Worm (Caenorhabditis elegans) whole organism, L4 larva: ENCODE measurements around the gene gst-27.

Experiments used
- T20F7.1 ChIP-seq: fragments of 200-800 bp; sonication (Bioruptor generic); optimal IDR thresholded peaks from 2 replicates; lab custom pipeline; 2018; ENCODE audit warnings: mild to moderate bottlenecking, missing genetic modification characterization, missing compliant biosample characterization
- aha-1 ChIP-seq: fragments of 150-350 bp; peaks from one replicate; lab custom pipeline; 2014; ENCODE audit warnings: missing biosample characterization, missing genetic modification characterization
- ceh-32 ChIP-seq: sonication (generic microtip); optimal IDR thresholded peaks from 2 replicates; lab custom pipeline; 2016; ENCODE audit warnings: mild to moderate bottlenecking, missing genetic modification characterization, missing compliant biosample characterization; ENCODE audit not compliant: poor library complexity
- daf-16 ChIP-seq, 3 experiments: sonication (generic microtip); optimal IDR thresholded peaks; 2 replicates each; lab custom pipeline; 2016 to 2017; ENCODE audit warnings: missing genetic modification characterization in 3 of 3, missing genetic modification reagents in 3 of 3, mild to moderate bottlenecking in 2 of 3, missing compliant biosample characterization in 2 of 3, missing biosample characterization in 1 of 3, moderate library complexity in 1 of 3
- dmd-6 ChIP-seq: fragments of 200-800 bp; sonication (Bioruptor generic); IDR thresholded peaks from 2 replicates; pipeline ENCODE4 v1.3.6; 2022; ENCODE audit warnings: missing genetic modification reagents, missing genetic modification characterization, missing compliant biosample characterization
- duxl-1 ChIP-seq: sonication (generic microtip); optimal IDR thresholded peaks from 2 replicates; lab custom pipeline; 2016; ENCODE audit warnings: mild to moderate bottlenecking, missing genetic modification characterization, moderate library complexity, missing compliant biosample characterization; ENCODE audit not compliant: poor library complexity
- dve-1 ChIP-seq: sonication (generic microtip); optimal IDR thresholded peaks from 2 replicates; lab custom pipeline; 2017; ENCODE audit warnings: antibody characterized with exemption, mild to moderate bottlenecking, missing genetic modification characterization, missing compliant biosample characterization; ENCODE audit not compliant: insufficient read depth
- fkh-10 ChIP-seq: fragments of 150-350 bp; optimal IDR thresholded peaks from 2 replicates; lab custom pipeline; 2014; ENCODE audit warnings: missing biosample characterization, missing genetic modification reagents, missing genetic modification characterization
- fos-1 ChIP-seq: fragments of 150-350 bp; optimal IDR thresholded peaks from 2 replicates; lab custom pipeline; 2014; ENCODE audit warnings: missing biosample characterization, missing genetic modification characterization
- hlh-11 ChIP-seq: fragments of 200-800 bp; sonication (Bioruptor generic); optimal IDR thresholded peaks from 2 replicates; lab custom pipeline; 2018; ENCODE audit warnings: mild to moderate bottlenecking, missing genetic modification characterization, missing compliant biosample characterization
- hlh-30 ChIP-seq: sonication (generic microtip); optimal IDR thresholded peaks from 2 replicates; lab custom pipeline; 2017; ENCODE audit warnings: antibody characterized with exemption, mild to moderate bottlenecking, missing genetic modification characterization, missing compliant biosample characterization; ENCODE audit not compliant: insufficient read depth
- hmg-1.1 ChIP-seq: fragments of 200-800 bp; sonication (Bioruptor generic); IDR thresholded peaks from 2 replicates; pipeline ENCODE4 v1.3.6; 2022; ENCODE audit warnings: missing genetic modification reagents, missing genetic modification characterization, missing compliant biosample characterization
- jun-1 ChIP-seq: fragments of 150-350 bp; optimal IDR thresholded peaks from 2 replicates; lab custom pipeline; 2014; ENCODE audit warnings: missing biosample characterization, missing genetic modification reagents, missing genetic modification characterization
- lin-13 ChIP-seq: fragments of 150-350 bp; optimal IDR thresholded peaks from 2 replicates; lab custom pipeline; 2014; ENCODE audit warnings: missing biosample characterization, missing genetic modification reagents, missing genetic modification characterization
- lin-39 ChIP-seq: fragments of 150-350 bp; optimal IDR thresholded peaks from 2 replicates; lab custom pipeline; 2014; ENCODE audit warnings: missing biosample characterization, missing genetic modification reagents, missing genetic modification characterization
- lsy-2 ChIP-seq, 2 experiments: fragments of 150-350 bp in 1 of 2; sonication (generic microtip) in 1 of 2; optimal IDR thresholded peaks; 2 replicates each; lab custom pipeline; 2014 to 2017; ENCODE audit warnings: missing biosample characterization in 2 of 2, missing genetic modification characterization in 2 of 2
- madf-5 ChIP-seq, 2 experiments: fragments of 200-800 bp; sonication (Bioruptor generic); IDR thresholded peaks; 2 replicates each; pipeline ENCODE4 v1.3.6; 2022; ENCODE audit warnings: missing compliant biosample characterization in 2 of 2, missing genetic modification characterization in 2 of 2
- mdl-1 ChIP-seq, 2 experiments: fragments of 150-350 bp in 1 of 2; sonication (generic microtip) in 1 of 2; optimal IDR thresholded peaks; 2 replicates each; lab custom pipeline; 2014 to 2017; ENCODE audit warnings: missing biosample characterization in 2 of 2, missing genetic modification characterization in 2 of 2
- mdt-29 ChIP-seq: fragments of 200-800 bp; sonication (Bioruptor generic); IDR thresholded peaks from 2 replicates; pipeline ENCODE4 v1.3.6; 2022; ENCODE audit warnings: missing genetic modification reagents, missing genetic modification characterization, missing compliant biosample characterization
- mep-1 ChIP-seq: fragments of 150-350 bp; sonication (generic microtip); optimal IDR thresholded peaks from 3 replicates; lab custom pipeline; 2014; ENCODE audit warnings: missing biosample characterization, missing genetic modification characterization
- mes-2 ChIP-seq: sonication (generic microtip); optimal IDR thresholded peaks from 2 replicates; lab custom pipeline; 2016; ENCODE audit warnings: missing genotype, mild to moderate bottlenecking, missing genetic modification characterization, missing compliant biosample characterization; ENCODE audit not compliant: poor library complexity, severe bottlenecking
- nhr-10 ChIP-seq: fragments of 150-350 bp; optimal IDR thresholded peaks from 2 replicates; lab custom pipeline; 2014; ENCODE audit warnings: missing biosample characterization, missing genetic modification characterization
- nhr-42 ChIP-seq: fragments of 200-800 bp; sonication (Bioruptor generic); IDR thresholded peaks from 2 replicates; pipeline ENCODE4 v1.3.6; 2022; ENCODE audit warnings: missing genetic modification characterization, missing compliant biosample characterization
- nhr-48 ChIP-seq: sonication (generic microtip); optimal IDR thresholded peaks from 2 replicates; lab custom pipeline; 2016; ENCODE audit warnings: mild to moderate bottlenecking, missing genetic modification characterization, missing compliant biosample characterization
- nhr-6 ChIP-seq: fragments of 150-350 bp; optimal IDR thresholded peaks from 2 replicates; lab custom pipeline; 2014; ENCODE audit warnings: missing biosample characterization, missing genetic modification characterization
- pqm-1 ChIP-seq: sonication (generic microtip); optimal IDR thresholded peaks from 2 replicates; lab custom pipeline; 2017; ENCODE audit warnings: missing biosample characterization, missing genetic modification characterization
- rbr-2 ChIP-seq: sonication (generic microtip); optimal IDR thresholded peaks from 2 replicates; lab custom pipeline; 2016; ENCODE audit warnings: missing genotype, missing genetic modification characterization, missing compliant biosample characterization
- sdz-12 ChIP-seq: fragments of 200-800 bp; sonication (Bioruptor generic); optimal IDR thresholded peaks from 2 replicates; lab custom pipeline; 2018; ENCODE audit warnings: mild to moderate bottlenecking, missing genetic modification characterization, missing compliant biosample characterization
- snpc-1.2 ChIP-seq: fragments of 200-800 bp; sonication (Bioruptor generic); IDR thresholded peaks from 2 replicates; pipeline ENCODE4 v1.3.6; 2022; ENCODE audit warnings: missing genetic modification reagents, missing genetic modification characterization, missing compliant biosample characterization
- snpc-4 ChIP-seq: fragments of 150-350 bp; optimal IDR thresholded peaks from 2 replicates; lab custom pipeline; 2014; ENCODE audit warnings: missing biosample characterization, missing genetic modification characterization
- tra-1 ChIP-seq: fragments of 200-800 bp; sonication (Bioruptor generic); IDR thresholded peaks from 2 replicates; pipeline ENCODE4 v1.3.6; 2022; ENCODE audit warnings: missing genetic modification reagents, missing genetic modification characterization, missing compliant biosample characterization
- unc-130 ChIP-seq: sonication (generic microtip); optimal IDR thresholded peaks from 2 replicates; lab custom pipeline; 2016; ENCODE audit warnings: missing genetic modification reagents, missing genetic modification characterization, missing compliant biosample characterization
- unc-62 ChIP-seq, 3 experiments: fragments of 150-350 bp in 1 of 3; sonication (generic microtip); optimal IDR thresholded peaks in 2 of 3; peaks in 1 of 3; 1 replicate in 1 of 3; 2 replicates in 2 of 3; lab custom pipeline; 2014 to 2017; ENCODE audit warnings: missing biosample characterization in 3 of 3, missing genetic modification characterization in 3 of 3, missing genetic modification reagents in 3 of 3, missing genotype in 1 of 3
- vab-7 ChIP-seq: fragments of 200-800 bp; sonication (Bioruptor generic); IDR thresholded peaks from 2 replicates; pipeline ENCODE4 v1.3.6; 2022; ENCODE audit warnings: missing genetic modification reagents, missing genetic modification characterization, missing compliant biosample characterization
- zip-2 ChIP-seq: fragments of 150-350 bp; optimal IDR thresholded peaks from 2 replicates; lab custom pipeline; 2014; ENCODE audit warnings: missing biosample characterization, missing genetic modification characterization
- ztf-11 ChIP-seq: fragments of 150-350 bp; optimal IDR thresholded peaks from 2 replicates; lab custom pipeline; 2014; ENCODE audit warnings: missing biosample characterization, missing genetic modification characterization
- ztf-7 ChIP-seq: fragments of 150-350 bp; optimal IDR thresholded peaks from 2 replicates; lab custom pipeline; 2014; ENCODE audit warnings: missing biosample characterization, missing genetic modification characterization

Gene gst-27

DNA sequence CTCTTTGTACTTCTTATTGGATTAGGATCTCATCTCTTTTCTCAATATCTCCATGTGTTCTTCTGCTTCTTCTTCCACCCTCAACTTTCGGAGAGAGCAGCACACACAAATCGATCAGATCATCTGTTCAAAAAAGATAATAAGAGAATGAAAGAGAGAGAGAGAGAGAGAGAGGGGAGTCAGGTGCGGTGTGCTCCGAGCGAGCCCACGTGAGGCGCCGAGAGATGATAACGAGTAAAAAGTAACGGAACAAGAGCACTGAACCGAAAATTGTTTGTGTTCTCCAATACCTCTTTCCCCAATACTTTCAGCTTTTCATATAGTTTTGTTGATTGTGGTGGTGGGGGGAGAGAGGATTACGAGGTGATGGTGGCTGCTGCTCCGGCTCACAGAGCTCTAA is 28.4 kb upstream of the gst-27 start (continued):
- no peak for TF ChIP-seq nhr-6 (tag; lab: Kevin White, UChicago)

- no peak for TF ChIP-seq T20F7.1 (GFP tag; lab: Kevin White, UChicago)
- TF ChIP-seq vab-7: no peak
- no peak for TF ChIP-seq daf-16 (GFP tag; optimal IDR thresholded peaks at IDR 0.05; lab: Kevin White, UChicago)
- TF ChIP-seq daf-16 (tag; optimal IDR thresholded peaks at IDR 0.05; lab: Kevin White, UChicago): peak; percentile 80
- no peak for TF ChIP-seq ztf-7 (tag; lab: Kevin White, UChicago)
- TF ChIP-seq nhr-48: no peak
- no peak for TF ChIP-seq madf-5 (GFP tag; IDR thresholded peaks at IDR 0.05; lab: Robert Waterston, UW)
- peak; percentile 25 for TF ChIP-seq pqm-1 (tag; lab: Kevin White, UChicago)
- no peak for TF ChIP-seq nhr-10 (tag; lab: Kevin White, UChicago)
- TF ChIP-seq ceh-32 (tag; lab: Kevin White, UChicago): no peak
- TF ChIP-seq snpc-1.2: no peak
- TF ChIP-seq zip-2: no peak
- no peak for TF ChIP-seq lin-13 (GFP tag; lab: Kevin White, UChicago)
- TF ChIP-seq hlh-11 (tag; lab: Kevin White, UChicago): peak; percentile 38
- TF ChIP-seq dmd-6 (GFP tag; lab: Robert Waterston, UW): peak; percentile 59
- peak; percentile 46 for TF ChIP-seq dve-1
Observed at ce11 chrII:15190971-15191370, 25.4 kb upstream of the gst-27 start.

DNA sequence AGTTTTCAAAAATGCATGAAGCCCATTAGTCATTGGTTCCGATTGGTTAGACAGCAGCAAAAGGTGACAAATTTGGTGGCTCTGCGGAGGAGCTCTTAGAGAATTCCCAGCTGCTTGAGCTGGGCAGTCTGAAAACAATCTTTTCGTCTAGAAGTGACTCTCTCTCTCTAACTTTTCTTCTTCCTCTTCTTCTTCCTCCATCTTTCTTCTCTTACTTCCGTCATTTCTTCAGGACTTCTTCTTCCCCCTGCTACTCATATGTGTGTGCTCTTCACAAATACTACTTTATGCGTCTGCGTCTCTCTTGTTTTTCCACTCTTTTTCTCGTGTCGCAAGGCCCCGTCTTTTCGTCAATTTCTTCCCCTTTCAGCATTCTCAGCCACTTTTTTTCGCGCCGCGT is 24.4 kb upstream of the gst-27 start:
- TF ChIP-seq nhr-42 (GFP tag; lab: Robert Waterston, UW) (0 out of 2 replicates have a peak, but pooled peaks have one; percentile 22), mep-1 (peak; percentile 27), tra-1 (no peak), mes-2 (tag; lab: Kevin White, UChicago) (peak; percentile 33), hmg-1.1 (peak; percentile 54), T20F7.1 (GFP tag; lab: Kevin White, UChicago) (no peak), unc-130 (GFP tag; lab: Kevin White, UChicago) (no peak), snpc-1.2 (no peak), lsy-2 (tag; optimal IDR thresholded peaks at IDR 0.05; lab: Kevin White, UChicago) (peak in 1 of 2 experiments; percentile 5), rbr-2 (tag; lab: Kevin White, UChicago) (peak; percentile 51), dve-1 (peak; percentile 36), unc-62 (GFP tag; optimal IDR thresholded peaks at IDR 0.05 in 1 of 2; lab: Kevin White, UChicago) (peak in 1 of 2 experiments; percentile 8), unc-62 (tag; optimal IDR thresholded peaks at IDR 0.05; lab: Kevin White, UChicago) (no peak), hlh-30 (tag; lab: Kevin White, UChicago) (peak; percentile 46), fkh-10 (peak; percentile 36), aha-1 (tag; lab: Kevin White, UChicago) (peak; percentile 35)

ce11 chrII:15185289-15185688 is 19.8 kb upstream of the gst-27 start, which contains the start of gene gst-35:
gst-35 (minus strand) TSS chrII:15185389.
- TF ChIP-seq ztf-11 (tag; lab: Kevin White, UChicago): no peak

DNA sequence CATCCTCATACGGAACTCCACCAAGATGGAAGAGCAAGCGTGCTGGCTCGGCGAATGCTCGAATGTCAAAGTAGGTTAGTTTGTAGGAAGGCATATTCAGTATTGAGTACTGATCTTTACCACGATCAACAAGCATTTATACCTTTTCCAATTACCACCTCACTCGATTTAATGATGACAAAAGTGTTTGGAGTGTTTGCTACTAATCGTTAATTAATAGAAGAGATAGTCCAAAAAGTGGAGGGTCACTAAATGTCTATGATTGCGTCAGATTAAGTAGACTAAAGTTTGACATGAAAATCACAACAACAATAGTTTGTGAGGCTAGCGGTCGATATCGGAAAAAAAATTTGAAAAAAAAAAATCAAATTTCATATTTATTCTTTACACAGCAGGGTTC is 17.6 kb upstream of the gst-27 start, which contains the start of gene gst-34:
Gene gst-34 (minus strand): TSS at position 101 of the 400 bp plus-strand sequence.
- TF ChIP-seq aha-1 (tag; lab: Kevin White, UChicago): no peak
- TF ChIP-seq snpc-4 (tag; lab: Kevin White, UChicago): no peak
- TF ChIP-seq sdz-12: no peak
- TF ChIP-seq dmd-6 (GFP tag; lab: Robert Waterston, UW): no peak
- TF ChIP-seq, all 104 proteins: peak for 0

DNA sequence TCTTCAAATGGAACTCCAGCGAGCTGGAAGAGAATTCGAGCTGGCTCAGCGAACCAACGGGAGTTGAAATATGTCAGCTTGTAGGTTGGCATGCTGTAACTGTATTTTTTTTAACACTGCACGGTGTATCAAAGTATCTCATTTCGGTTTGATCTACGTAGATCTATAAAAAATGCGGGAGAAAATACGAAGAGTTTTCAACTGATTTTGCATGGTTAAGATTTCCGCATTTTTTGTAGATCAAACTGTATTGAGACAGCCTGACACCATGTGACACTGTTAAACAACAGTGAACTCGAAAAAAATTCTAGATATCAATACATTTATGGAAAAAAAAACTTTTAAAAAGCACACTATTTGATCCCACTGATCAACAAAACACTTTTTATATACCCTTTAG is 13.0 kb upstream of the gst-27 start, which contains the start of gene gst-32:
Gene gst-32 (minus strand): TSS at position 101 of the 400 bp plus-strand sequence.
- TF ChIP-seq hlh-11 (tag; lab: Kevin White, UChicago): no peak
- no peak for TF ChIP-seq pqm-1 (tag; lab: Kevin White, UChicago)
- TF ChIP-seq fos-1 (tag; lab: Kevin White, UChicago): no peak
- no peak for TF ChIP-seq mdl-1 (tag; optimal IDR thresholded peaks at IDR 0.05; lab: Kevin White, UChicago)
- no peak for TF ChIP-seq madf-5 (GFP tag; IDR thresholded peaks at IDR 0.05; lab: Robert Waterston, UW)
- no peak for TF ChIP-seq lin-39 (tag; lab: Kevin White, UChicago)
- no peak for TF ChIP-seq jun-1 (tag; lab: Kevin White, UChicago)
- TF ChIP-seq duxl-1 (tag; lab: Kevin White, UChicago): no peak
- TF ChIP-seq mdt-29 (GFP tag; lab: Robert Waterston, UW): no peak
